Worm (Caenorhabditis elegans) whole organism, young adult: ENCODE results near the gene C31B8.1.

Experiments
- rcor-1 ChIP-seq: fragments of 200-800 bp; sonication (Bioruptor generic); IDR thresholded peaks from 2 replicates; pipeline ENCODE4 v1.3.6; 2022; ENCODE audit warnings: missing genetic modification reagents, missing genetic modification characterization, missing compliant biosample characterization

The C31B8.1 gene

DNA sequence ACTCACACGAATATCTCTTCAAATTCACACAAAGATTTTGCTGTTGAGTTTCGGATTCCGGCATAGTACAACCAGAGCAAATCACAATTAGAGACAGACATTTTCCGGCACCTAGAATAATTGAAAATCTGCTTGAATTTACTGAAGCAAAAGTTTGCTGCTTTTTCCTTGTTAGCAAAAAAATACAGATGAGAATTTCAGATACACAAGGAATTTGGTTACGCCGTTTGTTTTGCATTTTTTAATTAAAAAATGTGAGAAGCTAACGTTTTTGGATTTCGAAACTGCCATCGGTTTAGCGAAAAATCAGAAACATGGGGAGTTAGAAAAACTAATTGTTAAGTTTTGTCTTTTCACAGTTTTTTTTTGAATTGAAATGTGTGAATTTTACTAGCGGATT is 48.6 kb downstream of the C31B8.1 start, which contains the start of gene srw-118:
Gene srw-118, minus strand, starts transcription at position 101 of the 400 bp plus-strand sequence.
- no peak for TF ChIP-seq rcor-1
